Worm (Caenorhabditis elegans): ENCODE data around the gene K02D10.3.

The K02D10.3 gene

DNA sequence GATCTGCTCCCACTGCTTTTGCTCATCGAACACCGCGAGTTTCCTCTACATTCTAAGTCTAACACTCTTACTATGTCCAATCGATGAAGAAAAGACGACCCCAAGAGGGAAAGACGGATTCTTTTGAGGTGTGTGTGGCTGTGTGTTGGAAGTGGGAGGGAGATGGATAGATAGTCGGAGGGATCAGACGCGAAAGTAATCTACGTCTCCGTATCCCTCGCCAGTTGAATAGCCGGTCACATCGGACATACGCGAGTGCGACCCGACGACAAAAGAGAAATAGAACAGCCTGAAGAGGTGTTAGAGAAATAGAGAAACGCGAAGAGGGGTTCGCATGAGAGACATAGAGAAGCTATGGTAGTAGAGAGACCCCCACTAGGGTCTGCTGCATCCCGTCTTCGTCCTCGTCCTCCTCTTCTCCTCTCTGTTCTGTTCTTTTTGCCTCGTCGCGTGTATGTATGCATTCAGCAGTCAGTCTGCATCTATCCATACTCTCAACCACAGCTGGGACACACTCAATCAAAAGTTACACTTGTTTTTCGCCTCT is 23.9 kb upstream of the K02D10.3 start (continued):
- TF ChIP-seq F16B12.6 (tag; optimal IDR thresholded peaks at IDR 0.05) (peak; percentile 7), nhr-47 (tag; optimal IDR thresholded peaks at IDR 0.05) (peak; percentile 97), nhr-76 (tag; optimal IDR thresholded peaks at IDR 0.05) (peak; percentile 83), ztf-11 (tag; optimal IDR thresholded peaks at IDR 0.05) (peak in 1 of 2 experiments; percentile 91), hlh-17 (GFP tag; optimal IDR thresholded peaks at IDR 0.05; ENCODE audit: borderline replicate concordance) (no peak), unc-86 (tag; optimal IDR thresholded peaks at IDR 0.05) (peak; percentile 98), mdl-1 (tag; optimal IDR thresholded peaks at IDR 0.05) (peak; percentile 50 to 96), pax-3 (tag; optimal IDR thresholded peaks at IDR 0.05) (peak; percentile 90), ceh-82 (tag; optimal IDR thresholded peaks at IDR 0.05) (peak; percentile 88 to 93 (median 92)), lir-3 (tag; optimal IDR thresholded peaks at IDR 0.05; ENCODE audit: poor library complexity) (peak; percentile 88), lin-14 (GFP tag; optimal IDR thresholded peaks at IDR 0.05) (peak; percentile 100), sup-37 (GFP tag; optimal IDR thresholded peaks at IDR 0.05) (peak; percentile 79), snpc-4 (tag; optimal IDR thresholded peaks at IDR 0.05) (peak; percentile 95), efl-3 (GFP tag; optimal IDR thresholded peaks at IDR 0.05) (peak; percentile 72), alr-1 (tag; optimal IDR thresholded peaks at IDR 0.05; ENCODE audit: borderline replicate concordance) (no peak), aha-1 (tag; optimal IDR thresholded peaks at IDR 0.05) (peak; percentile 84), hlh-4 (tag; optimal IDR thresholded peaks at IDR 0.05) (no peak), ceh-88 (GFP tag; IDR thresholded peaks at IDR 0.05) (peak; percentile 88), elt-2 (tag; optimal IDR thresholded peaks at IDR 0.05) (peak; percentile 63), sox-4 (tag; optimal IDR thresholded peaks at IDR 0.05) (peak; percentile 84), jun-1 (tag; optimal IDR thresholded peaks at IDR 0.05) (peak; percentile 97), fos-1 (tag; optimal IDR thresholded peaks at IDR 0.05) (peak; percentile 92), mef-2 (tag; optimal IDR thresholded peaks at IDR 0.05) (peak; percentile 73), nhr-28 (tag; optimal IDR thresholded peaks at IDR 0.05) (peak; percentile 42), ces-1 (GFP tag; optimal IDR thresholded peaks at IDR 0.05) (no peak), fkh-10 (GFP tag; optimal IDR thresholded peaks at IDR 0.05) (peak; percentile 82), Y116A8C.19 (tag; optimal IDR thresholded peaks at IDR 0.05; ENCODE audit: borderline replicate concordance) (no peak), dpl-1 (GFP tag; optimal IDR thresholded peaks at IDR 0.05) (peak; percentile 69 to 74 (median 70)), vab-15 (tag; optimal IDR thresholded peaks at IDR 0.05) (no peak), ceh-63 (GFP tag; optimal IDR thresholded peaks at IDR 0.05) (no peak), snu-23 (GFP tag; optimal IDR thresholded peaks at IDR 0.05) (peak; percentile 98), nhr-85 (tag) (peak; percentile 100), nhr-90 (tag; optimal IDR thresholded peaks at IDR 0.05; ENCODE audit: poor library complexity) (peak; percentile 91), lin-35 (GFP tag; optimal IDR thresholded peaks at IDR 0.05) (peak; percentile 83 to 84), nhr-11 (tag; optimal IDR thresholded peaks at IDR 0.05) (peak; percentile 95), unc-30 (tag; optimal IDR thresholded peaks at IDR 0.05) (no peak), ama-1 (optimal IDR thresholded peaks at IDR 0.05) (peak; percentile 69), tbx-2 (tag; optimal IDR thresholded peaks at IDR 0.05) (peak; percentile 99)

DNA sequence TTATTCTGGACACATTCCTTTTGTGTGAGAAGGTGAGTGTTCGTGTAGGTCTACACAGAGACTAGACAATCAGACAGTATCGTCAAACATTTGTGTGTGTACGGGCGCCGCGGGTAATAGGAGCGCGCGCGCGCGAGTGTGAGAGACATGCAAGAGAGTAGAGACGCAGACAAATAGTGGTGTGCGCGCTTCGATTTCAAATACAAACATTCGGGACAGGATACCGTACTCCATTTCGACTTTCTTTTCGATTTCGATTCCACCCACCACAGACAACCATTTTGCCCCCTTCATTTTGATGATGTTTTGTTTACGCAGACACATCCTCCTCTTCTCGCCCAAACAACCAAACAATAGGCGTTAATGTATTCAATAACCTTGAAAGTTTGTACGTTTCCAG is 23.0 kb upstream of the K02D10.3 start:
- no peak for TF ChIP-seq lin-39 (tag; optimal IDR thresholded peaks at IDR 0.05)
- TF ChIP-seq nhr-237 (tag; optimal IDR thresholded peaks at IDR 0.05), result peak; percentile 68
- no peak for TF ChIP-seq lir-3 (tag; optimal IDR thresholded peaks at IDR 0.05; ENCODE audit: poor library complexity)
- TF ChIP-seq hpl-2 (GFP tag; optimal IDR thresholded peaks at IDR 0.05), result no peak
- TF ChIP-seq mep-1 (tag; optimal IDR thresholded peaks at IDR 0.05), result peak; percentile 61
- TF ChIP-seq ceh-8 (GFP tag; optimal IDR thresholded peaks at IDR 0.05), result peak; percentile 29
- TF ChIP-seq zag-1 (tag; optimal IDR thresholded peaks at IDR 0.05), result no peak
- no peak for TF ChIP-seq pag-3 (tag; optimal IDR thresholded peaks at IDR 0.05; ENCODE audit: borderline replicate concordance, insufficient read depth)
- TF ChIP-seq grh-1 (GFP tag; IDR thresholded peaks at IDR 0.05), result peak; percentile 73
- no peak for TF ChIP-seq aly-2 (tag; optimal IDR thresholded peaks at IDR 0.05)
- TF ChIP-seq egl-13 (tag; optimal IDR thresholded peaks at IDR 0.05), result no peak
- TF ChIP-seq lin-15B (tag; optimal IDR thresholded peaks at IDR 0.05), result no peak
- peak; percentile 17 for TF ChIP-seq snpc-4 (tag; optimal IDR thresholded peaks at IDR 0.05)
- TF ChIP-seq nhr-28 (tag; optimal IDR thresholded peaks at IDR 0.05), result no peak
- peak; percentile 31 for TF ChIP-seq ztf-4 (tag; optimal IDR thresholded peaks at IDR 0.05)
- TF ChIP-seq lin-14 (GFP tag; optimal IDR thresholded peaks at IDR 0.05), result peak; percentile 95
- TF ChIP-seq unc-62 (GFP tag; optimal IDR thresholded peaks at IDR 0.05), result no peak
- no peak for TF ChIP-seq pax-3 (tag; optimal IDR thresholded peaks at IDR 0.05)
- TF ChIP-seq zip-4 (GFP tag; optimal IDR thresholded peaks at IDR 0.05), result no peak
- no peak for TF ChIP-seq ceh-63 (GFP tag; optimal IDR thresholded peaks at IDR 0.05)
- no peak for TF ChIP-seq unc-30 (tag; optimal IDR thresholded peaks at IDR 0.05)
- TF ChIP-seq nhr-11 (tag; optimal IDR thresholded peaks at IDR 0.05), result no peak
